Fruit fly (Drosophila melanogaster) Kc167 (cell line): ENCODE measurements around the gene CG16865.

ENCODE experiments used
- Myc ChIP-seq: fragments of >200 bp; optimal IDR thresholded peaks from 2 replicates; lab custom pipeline; 2017; ENCODE audit warnings: missing external identifiers
- Sin3A ChIP-seq: fragments of >200 bp; optimal IDR thresholded peaks from 2 replicates; lab custom pipeline; 2018; ENCODE audit warnings: missing external identifiers
- h ChIP-seq: fragments of >200 bp; optimal IDR thresholded peaks from 3 replicates; lab custom pipeline; 2018; ENCODE audit warnings: missing external identifiers
- insv ChIP-seq: fragments of >200 bp; optimal IDR thresholded peaks from 3 replicates; lab custom pipeline; 2018; ENCODE audit warnings: missing external identifiers
- psq ChIP-seq: fragments of >200 bp; optimal IDR thresholded peaks from 2 replicates; lab custom pipeline; 2017; ENCODE audit warnings: missing external identifiers
- ttk ChIP-seq: sonication (Bioruptor generic); optimal IDR thresholded peaks from 2 replicates; lab custom pipeline; 2017; ENCODE audit warnings: missing external identifiers

The CG16865 gene

dm6 chr2L:13813604-13814178, 2.4 kb downstream of the CG16865 start, which contains the start of gene Sos:
TSS of gene Sos (plus strand) at chr2L:13813816.
- TF ChIP-seq psq (lab: Kevin White, UChicago) (no peak), Myc (lab: Kevin White, UChicago) (no peak), Sin3A (lab: Kevin White, UChicago) (no peak), insv (lab: Kevin White, UChicago) (no peak), ttk (no peak), h (lab: Kevin White, UChicago) (no peak)

dm6 chr2L:13820176-13820575, 8.9 kb downstream of the CG16865 start:
- TF ChIP-seq Myc (lab: Kevin White, UChicago) (no peak), psq (lab: Kevin White, UChicago) (no peak), ttk (no peak), Sin3A (lab: Kevin White, UChicago) (no peak), insv (lab: Kevin White, UChicago) (no peak), h (lab: Kevin White, UChicago) (no peak)

- TF ChIP-seq Myc (lab: Kevin White, UChicago) (no peak), insv (lab: Kevin White, UChicago) (no peak), ttk (no peak), Sin3A (lab: Kevin White, UChicago) (no peak), psq (lab: Kevin White, UChicago) (no peak), h (lab: Kevin White, UChicago) (no peak)
Measured at dm6 chr2L:13820948-13821347, 9.6 kb downstream of the CG16865 start, which contains the start of gene b. TSS of gene b (plus strand) at chr2L:13821248.

dm6 chr2L:13827557-13827956, 16.2 kb downstream of the CG16865 start, which contains the start of gene PolG1:
TSS of gene PolG1 (minus strand) at chr2L:13827772.
- TF ChIP-seq Sin3A (lab: Kevin White, UChicago) = no peak
- TF ChIP-seq h (lab: Kevin White, UChicago) = no peak
- TF ChIP-seq psq (lab: Kevin White, UChicago) = no peak
- TF ChIP-seq ttk = no peak
- TF ChIP-seq Myc (lab: Kevin White, UChicago) = no peak
- TF ChIP-seq insv (lab: Kevin White, UChicago) = no peak

- TF ChIP-seq psq (lab: Kevin White, UChicago) (no peak), h (lab: Kevin White, UChicago) (no peak), Myc (lab: Kevin White, UChicago) (no peak), insv (lab: Kevin White, UChicago) (no peak), Sin3A (lab: Kevin White, UChicago) (no peak), ttk (no peak)
Measured at dm6 chr2L:13829540-13829939, 18.2 kb downstream of the CG16865 start, which contains the start of the genes Arpc1 and Orc5. TSS of gene Arpc1 (minus strand) at chr2L:13829741. TSS of gene Orc5 (plus strand) at chr2L:13829837.

- no peak for TF ChIP-seq psq (lab: Kevin White, UChicago)
- TF ChIP-seq Sin3A (lab: Kevin White, UChicago) = no peak
- TF ChIP-seq h (lab: Kevin White, UChicago) = no peak
- TF ChIP-seq ttk = no peak
- no peak for TF ChIP-seq Myc (lab: Kevin White, UChicago)
- no peak for TF ChIP-seq insv (lab: Kevin White, UChicago)
Measured at dm6 chr2L:13833058-13833457, 21.7 kb downstream of the CG16865 start, which contains the start of the genes GatC, PolG2 and Polr2C. TSS of gene GatC (minus strand) at chr2L:13833105. TSS of gene PolG2 (minus strand) at chr2L:13833105. TSS of gene Polr2C (plus strand) at chr2L:13833337.

- no peak for TF ChIP-seq psq (lab: Kevin White, UChicago)
- TF ChIP-seq ttk = no peak
- no peak for TF ChIP-seq insv (lab: Kevin White, UChicago)
- peak; percentile 60 for TF ChIP-seq Sin3A (lab: Kevin White, UChicago)
- no peak for TF ChIP-seq h (lab: Kevin White, UChicago)
- TF ChIP-seq Myc (lab: Kevin White, UChicago) = no peak
Measured at dm6 chr2L:13835002-13835910, 23.9 kb downstream of the CG16865 start, which contains the start of the genes mRpS23 and CenG1A. TSS of gene mRpS23 (minus strand) at chr2L:13835072. TSS of gene CenG1A (plus strand) at chr2L:13835564.

- TF ChIP-seq Sin3A (lab: Kevin White, UChicago) = no peak
- no peak for TF ChIP-seq Myc (lab: Kevin White, UChicago)
- no peak for TF ChIP-seq insv (lab: Kevin White, UChicago)
- TF ChIP-seq ttk = no peak
- no peak for TF ChIP-seq psq (lab: Kevin White, UChicago)
- no peak for TF ChIP-seq h (lab: Kevin White, UChicago)
Measured at dm6 chr2L:13835959-13836358, 24.6 kb downstream of the CG16865 start.

dm6 chr2L:13837579-13837978, 26.3 kb downstream of the CG16865 start:
- TF ChIP-seq insv (lab: Kevin White, UChicago) (no peak), Myc (lab: Kevin White, UChicago) (no peak), h (lab: Kevin White, UChicago) (no peak), psq (lab: Kevin White, UChicago) (no peak), Sin3A (lab: Kevin White, UChicago) (no peak), ttk (no peak)

- TF ChIP-seq psq (lab: Kevin White, UChicago) (no peak), insv (lab: Kevin White, UChicago) (no peak), ttk (no peak), Myc (lab: Kevin White, UChicago) (no peak), Sin3A (lab: Kevin White, UChicago) (no peak), h (lab: Kevin White, UChicago) (no peak)
Measured at dm6 chr2L:13838647-13839390, 27.5 kb downstream of the CG16865 start.
